Fruit fly (Drosophila melanogaster) whole organism, adult: Measurements from ENCODE around the gene CG31459.

Experiments
- CG12768 ChIP-seq: fragments of 200-800 bp; sonication (Bioruptor generic); optimal IDR thresholded peaks from 2 replicates; lab custom pipeline; 2017; ENCODE audit warnings: missing biosample characterization, missing genetic modification characterization, mild to moderate bottlenecking, moderate library complexity, missing genetic modification reagents
- CG14711 ChIP-seq: fragments of 200-800 bp; sonication (Bioruptor generic); optimal IDR thresholded peaks from 2 replicates; lab custom pipeline; 2018; ENCODE audit warnings: missing biosample characterization, mild to moderate bottlenecking, missing genetic modification characterization, moderate library complexity
- CG1620 ChIP-seq: fragments of 200-800 bp; sonication (Bioruptor generic); optimal IDR thresholded peaks from 2 replicates; lab custom pipeline; 2016; ENCODE audit warnings: missing biosample characterization, missing genetic modification characterization
- CG7101 ChIP-seq: fragments of 200-800 bp; sonication (Bioruptor generic); optimal IDR thresholded peaks from 2 replicates; lab custom pipeline; 2018; ENCODE audit warnings: missing biosample characterization, mild to moderate bottlenecking, missing genetic modification characterization, moderate library complexity
- Hr96 ChIP-seq: fragments of 200-800 bp; sonication (Bioruptor generic); optimal IDR thresholded peaks from 2 replicates; lab custom pipeline; 2016; ENCODE audit warnings: missing biosample characterization, missing genetic modification characterization
- Mnt ChIP-seq: fragments of 200-800 bp; sonication (Bioruptor generic); optimal IDR thresholded peaks from 2 replicates; lab custom pipeline; 2016; ENCODE audit warnings: missing biosample characterization, mild to moderate bottlenecking, missing genetic modification characterization
- cnc ChIP-seq, 2 experiments: fragments of >200 bp; optimal IDR thresholded peaks; 2 replicates each; lab custom pipeline; 2017
- kay ChIP-seq: fragments of 200-800 bp; sonication (Bioruptor generic); peaks from one replicate; lab custom pipeline; 2016; ENCODE audit warnings: missing biosample characterization, missing genetic modification characterization, borderline replicate concordance
- ovo ChIP-seq: fragments of 200-800 bp; sonication (Bioruptor generic); optimal IDR thresholded peaks from 2 replicates; lab custom pipeline; 2016; ENCODE audit warnings: missing biosample characterization, missing genetic modification characterization
- tj ChIP-seq: fragments of 200-800 bp; sonication (Bioruptor generic); optimal IDR thresholded peaks from 3 replicates; lab custom pipeline; 2017; ENCODE audit warnings: missing biosample characterization, mild to moderate bottlenecking, missing genetic modification characterization, moderate library complexity
- toe ChIP-seq: fragments of 200-800 bp; sonication (Bioruptor generic); optimal IDR thresholded peaks from 2 replicates; lab custom pipeline; 2016; ENCODE audit warnings: missing biosample characterization, missing genetic modification characterization

dm6 chr3R:19833963-19834362, 6.7 kb upstream of the CG31459 start:
- TF ChIP-seq toe (GFP tag; lab: Kevin White, UChicago): no peak
- no peak for TF ChIP-seq CG1620 (GFP tag; lab: Kevin White, UChicago)
- no peak for TF ChIP-seq cnc (optimal IDR thresholded peaks at IDR 0.05; lab: Kevin White, UChicago)
- no peak for TF ChIP-seq ovo (GFP tag; lab: Kevin White, UChicago)
- no peak for TF ChIP-seq CG14711 (tag; lab: Kevin White, UChicago)
- TF ChIP-seq Hr96 (GFP tag; lab: Kevin White, UChicago): no peak
- TF ChIP-seq Mnt (GFP tag; lab: Kevin White, UChicago): no peak
- no peak for TF ChIP-seq CG12768 (GFP tag; lab: Kevin White, UChicago)
- TF ChIP-seq tj (GFP tag; lab: Kevin White, UChicago): no peak
- no peak for TF ChIP-seq CG7101
- no peak for TF ChIP-seq kay (GFP tag; lab: Kevin White, UChicago)
